Fruit fly (Drosophila melanogaster): ENCODE measurements around the gene CHKov2.

The CHKov2 gene

DNA sequence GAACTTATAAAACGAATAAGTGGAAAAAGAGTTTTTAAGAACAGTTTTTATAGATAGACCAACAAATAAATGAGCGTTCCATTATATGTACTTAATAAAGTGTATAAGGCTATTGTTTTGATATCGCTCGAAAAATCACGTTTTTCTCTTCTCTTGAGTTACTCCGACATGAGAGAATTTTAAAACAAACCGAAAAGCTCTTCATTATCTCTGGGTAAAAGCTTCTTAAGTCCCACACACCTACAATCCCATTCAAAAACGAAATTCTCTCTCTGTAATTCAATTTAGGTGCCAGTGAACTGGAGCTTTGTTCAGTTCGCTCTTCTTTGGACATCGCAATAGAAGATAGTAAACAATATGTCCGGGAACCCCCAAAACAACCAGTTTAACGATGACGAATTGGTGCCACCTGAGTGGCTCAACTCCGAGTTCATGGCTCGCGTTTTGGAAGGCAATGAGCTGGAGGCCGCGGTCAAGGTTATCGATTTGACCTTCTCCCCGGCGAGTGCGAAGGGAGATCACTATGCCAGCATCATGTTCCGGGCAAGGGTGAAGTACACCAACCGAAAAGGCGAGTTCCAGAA lies 27.1 kb downstream of the CHKov2 start, which contains the start of gene CG31436 (continued):
- TF ChIP-seq CG1603 (tag; optimal IDR thresholded peaks at IDR 0.05) (no peak), CG15696 (tag; optimal IDR thresholded peaks at IDR 0.05) (no peak), ERR (GFP tag; optimal IDR thresholded peaks at IDR 0.05) (no peak), CG3726 (GFP tag; IDR thresholded peaks at IDR 0.05) (no peak), sd (tag; optimal IDR thresholded peaks at IDR 0.05) (peak; percentile 35), CG18011 (GFP tag; optimal IDR thresholded peaks at IDR 0.05) (no peak), ems (GFP tag; optimal IDR thresholded peaks at IDR 0.05) (no peak), CG12769 (tag; optimal IDR thresholded peaks at IDR 0.05) (peak; percentile 67), toy (GFP tag; IDR thresholded peaks at IDR 0.05) (no peak), Rx (GFP tag; IDR thresholded peaks at IDR 0.05) (no peak), emc (GFP tag; optimal IDR thresholded peaks at IDR 0.05) (no peak), CG1024 (GFP tag; IDR thresholded peaks at IDR 0.05) (no peak), aop (GFP tag; IDR thresholded peaks at IDR 0.05) (no peak), CG14860 (GFP tag; IDR thresholded peaks at IDR 0.05; ENCODE audit: partially characterized antibody) (no peak), CG15073 (GFP tag; optimal IDR thresholded peaks at IDR 0.05) (no peak), CG18599 (GFP tag; optimal IDR thresholded peaks at IDR 0.05) (no peak), lbe (GFP tag; optimal IDR thresholded peaks at IDR 0.05) (peak; percentile 42), MESR4 (GFP tag; optimal IDR thresholded peaks at IDR 0.05) (no peak), CG34376 (GFP tag; optimal IDR thresholded peaks at IDR 0.05) (peak; percentile 29), schlank (tag; optimal IDR thresholded peaks at IDR 0.05) (no peak), salm (tag; optimal IDR thresholded peaks at IDR 0.05) (no peak), lola (GFP tag; optimal IDR thresholded peaks at IDR 0.05) (no peak), Gug (GFP tag; IDR thresholded peaks at IDR 0.05) (no peak), tup (GFP tag; optimal IDR thresholded peaks at IDR 0.05) (no peak), CG3838 (GFP tag; optimal IDR thresholded peaks at IDR 0.05) (no peak), Stat92E (GFP tag; optimal IDR thresholded peaks at IDR 0.05) (no peak), Trl (optimal IDR thresholded peaks at IDR 0.05) (peak; percentile 44 to 82), Trl (GFP tag; optimal IDR thresholded peaks at IDR 0.05) (no peak), Bteb2 (GFP tag; optimal IDR thresholded peaks at IDR 0.05) (no peak), Hr39 (optimal IDR thresholded peaks at IDR 0.05) (no peak), dimm (GFP tag; IDR thresholded peaks at IDR 0.05) (no peak), CG8290 (GFP tag; optimal IDR thresholded peaks at IDR 0.05) (no peak), CG8290 (tag; optimal IDR thresholded peaks at IDR 0.05) (peak in 1 of 2 experiments; percentile 11), CG5953 (GFP tag; IDR thresholded peaks at IDR 0.05) (no peak), Eip74EF (GFP tag; optimal IDR thresholded peaks at IDR 0.05) (peak in 1 of 2 experiments; percentile 18), CG13624 (GFP tag; optimal IDR thresholded peaks at IDR 0.05) (no peak), CG33213 (GFP tag; optimal IDR thresholded peaks at IDR 0.05) (no peak), CG17359 (tag; optimal IDR thresholded peaks at IDR 0.05) (no peak), CG3995 (GFP tag; optimal IDR thresholded peaks at IDR 0.05) (no peak), Doc3 (GFP tag; IDR thresholded peaks at IDR 0.05; ENCODE audit: partially characterized antibody) (no peak), hth (optimal IDR thresholded peaks at IDR 0.05) (no peak), tio (GFP tag; optimal IDR thresholded peaks at IDR 0.05) (no peak), sug (tag; optimal IDR thresholded peaks at IDR 0.05) (peak; percentile 47), CG12104 (GFP tag; optimal IDR thresholded peaks at IDR 0.05) (no peak), CG10565 (GFP tag; optimal IDR thresholded peaks at IDR 0.05) (no peak), Jarid2 (GFP tag; optimal IDR thresholded peaks at IDR 0.05) (peak; percentile 73), Mrtf (GFP tag; IDR thresholded peaks at IDR 0.05) (no peak), HLH4C (GFP tag; IDR thresholded peaks at IDR 0.05; ENCODE audit: partially characterized antibody) (no peak), CG7556 (GFP tag; optimal IDR thresholded peaks at IDR 0.05) (no peak), zfh2 (GFP tag; optimal IDR thresholded peaks at IDR 0.05) (no peak), CG33557 (GFP tag; optimal IDR thresholded peaks at IDR 0.05) (no peak)

All from whole organism, embryonic.